Worm (Caenorhabditis elegans) whole organism, early embryonic: ENCODE data around the gene F46G10.1.

ENCODE experiments used
- B0310.2 ChIP-seq: sonication (generic microtip); optimal IDR thresholded peaks from 2 replicates; lab custom pipeline; 2016; ENCODE audit warnings: mild to moderate bottlenecking, missing genetic modification characterization, missing compliant biosample characterization
- F13C5.2 ChIP-seq: sonication (generic microtip); optimal IDR thresholded peaks from 2 replicates; lab custom pipeline; 2017; ENCODE audit warnings: mild to moderate bottlenecking, missing genetic modification characterization, inconsistent platforms, missing compliant biosample characterization
- aly-1 ChIP-seq: sonication (generic microtip); optimal IDR thresholded peaks from 2 replicates; lab custom pipeline; 2016; ENCODE audit warnings: missing genetic modification characterization, missing compliant biosample characterization
- ama-1 ChIP-seq: fragments of 150-350 bp; optimal IDR thresholded peaks from 2 replicates; lab custom pipeline; 2014
- ceh-13 ChIP-seq: fragments of 200-800 bp; sonication (Bioruptor generic); optimal IDR thresholded peaks from 2 replicates; lab custom pipeline; 2018; ENCODE audit warnings: mild to moderate bottlenecking, missing genetic modification characterization, missing compliant biosample characterization
- ceh-36 ChIP-seq: sonication (generic microtip); optimal IDR thresholded peaks from 2 replicates; lab custom pipeline; 2016; ENCODE audit warnings: missing genetic modification characterization, inconsistent platforms, missing compliant biosample characterization
- ets-7 ChIP-seq: sonication (generic microtip); optimal IDR thresholded peaks from 2 replicates; lab custom pipeline; 2016; ENCODE audit warnings: missing genotype, missing genetic modification characterization, missing compliant biosample characterization
- flt-1 ChIP-seq: fragments of 200-800 bp; sonication (Bioruptor generic); IDR thresholded peaks from 2 replicates; pipeline ENCODE4 v1.3.6; 2022; ENCODE audit warnings: missing genetic modification characterization, missing compliant biosample characterization
- hmbx-1 ChIP-seq: sonication (generic microtip); optimal IDR thresholded peaks from 2 replicates; lab custom pipeline; 2016; ENCODE audit warnings: mild to moderate bottlenecking, missing genetic modification characterization, missing compliant biosample characterization
- hmg-4 ChIP-seq: fragments of 200-800 bp; sonication (Bioruptor generic); optimal IDR thresholded peaks from 2 replicates; lab custom pipeline; 2018; ENCODE audit warnings: mild to moderate bottlenecking, missing genetic modification characterization, missing compliant biosample characterization
- hnd-1 ChIP-seq: sonication (generic microtip); optimal IDR thresholded peaks from 2 replicates; lab custom pipeline; 2016; ENCODE audit warnings: missing genetic modification characterization, missing compliant biosample characterization
- pes-1 ChIP-seq: fragments of 200-800 bp; sonication (Bioruptor generic); IDR thresholded peaks from 2 replicates; pipeline ENCODE4 v1.3.6; 2022; ENCODE audit warnings: missing genetic modification reagents, missing genetic modification characterization, missing compliant biosample characterization
- scrt-1 ChIP-seq: fragments of 200-800 bp; sonication (Bioruptor generic); IDR thresholded peaks from 2 replicates; pipeline ENCODE4 v1.3.6; 2022; ENCODE audit warnings: missing genetic modification characterization, missing compliant biosample characterization
- sea-1 ChIP-seq: fragments of 200-800 bp; sonication (Bioruptor generic); conservative IDR thresholded peaks from 2 replicates; pipeline ENCODE4 v1.3.6; 2022; ENCODE audit warnings: missing genetic modification characterization, missing compliant biosample characterization
- tbx-11 ChIP-seq: fragments of 200-800 bp; sonication (Bioruptor generic); IDR thresholded peaks from 2 replicates; pipeline ENCODE4 v1.3.6; 2022; ENCODE audit warnings: missing genetic modification characterization, missing compliant biosample characterization
- tbx-37 ChIP-seq: fragments of 200-800 bp; sonication (Bioruptor generic); conservative IDR thresholded peaks from 2 replicates; pipeline ENCODE4 v1.3.6; 2022; ENCODE audit warnings: missing genetic modification reagents, missing genetic modification characterization, missing compliant biosample characterization
- tra-4 ChIP-seq: sonication (generic microtip); optimal IDR thresholded peaks from 2 replicates; lab custom pipeline; 2017; ENCODE audit warnings: missing genetic modification characterization, missing compliant biosample characterization

F46G10.1 gene

DNA sequence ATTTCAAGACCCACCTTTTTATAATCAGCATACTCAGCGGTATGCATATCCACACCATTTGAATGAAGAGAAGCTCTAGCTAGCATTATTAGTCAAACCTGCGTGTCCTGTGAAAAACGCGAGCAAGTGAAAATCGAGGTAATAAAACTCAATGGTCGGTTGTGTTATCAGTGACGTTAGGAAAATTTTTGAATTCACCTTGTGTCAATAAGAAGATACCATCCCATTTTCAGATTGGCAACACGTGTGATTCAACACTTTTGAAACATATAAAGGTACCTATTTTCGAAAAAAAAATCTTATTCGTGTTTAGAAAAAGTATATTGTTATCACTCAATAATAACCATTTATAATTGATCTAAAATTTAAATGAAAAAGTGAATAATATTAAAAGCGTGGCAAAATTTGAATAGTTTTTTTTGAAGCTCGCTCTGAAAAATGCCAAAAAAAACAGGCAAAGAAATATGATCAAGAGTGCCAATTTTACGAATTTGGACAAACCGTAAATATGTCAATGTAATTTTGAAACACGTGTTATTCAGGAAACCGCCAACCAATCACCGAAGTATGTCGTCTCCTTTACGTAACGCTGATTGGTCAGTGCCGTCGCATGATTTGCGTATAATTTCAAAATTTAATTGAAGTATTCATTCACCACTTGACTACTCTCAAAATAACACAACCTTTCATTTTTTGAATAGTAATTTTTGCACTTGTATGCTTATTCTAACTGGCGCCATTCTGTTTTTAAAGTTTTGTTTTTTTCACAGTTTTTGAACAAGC is at the start of gene F46G10.1:
Gene F46G10.1, minus strand, starts transcription at position 115 of the 783 bp plus-strand sequence.
- TF ChIP-seq sea-1, result no peak
- no peak for TF ChIP-seq B0310.2 (tag; lab: Kevin White, UChicago)
- TF ChIP-seq aly-1 (tag; lab: Kevin White, UChicago), result no peak
- no peak for TF ChIP-seq tra-4 (tag; lab: Kevin White, UChicago)
- TF ChIP-seq scrt-1 (GFP tag; lab: Robert Waterston, UW), result no peak
- no peak for TF ChIP-seq ceh-36 (tag; lab: Kevin White, UChicago)

DNA sequence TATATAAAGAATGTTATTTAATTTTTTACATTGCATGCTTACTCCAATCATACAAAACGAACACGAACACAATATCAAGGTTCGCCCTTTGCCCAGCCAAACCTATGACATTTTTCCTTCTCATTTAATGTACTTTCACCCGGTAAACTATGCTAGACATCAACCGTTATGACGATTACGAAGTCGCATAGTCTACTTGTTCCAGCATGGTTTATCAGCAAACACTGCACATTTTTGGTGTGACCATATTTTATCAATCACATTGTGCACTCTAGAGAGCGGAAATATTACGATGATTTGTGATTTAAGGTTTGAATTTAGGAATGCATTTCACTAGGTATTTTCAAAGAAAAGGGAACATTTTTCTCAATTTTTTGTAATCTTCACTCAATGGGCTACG is 49.1 kb upstream of the F46G10.1 start:
- TF ChIP-seq hnd-1 (no peak), B0310.2 (tag; lab: Kevin White, UChicago) (no peak), F13C5.2 (tag; lab: Kevin White, UChicago) (no peak), ama-1 (no peak), aly-1 (tag; lab: Kevin White, UChicago) (no peak), flt-1 (GFP tag; lab: Robert Waterston, UW) (no peak), tbx-37 (GFP tag; lab: Robert Waterston, UW) (no peak), tbx-11 (GFP tag; lab: Robert Waterston, UW) (no peak)

DNA sequence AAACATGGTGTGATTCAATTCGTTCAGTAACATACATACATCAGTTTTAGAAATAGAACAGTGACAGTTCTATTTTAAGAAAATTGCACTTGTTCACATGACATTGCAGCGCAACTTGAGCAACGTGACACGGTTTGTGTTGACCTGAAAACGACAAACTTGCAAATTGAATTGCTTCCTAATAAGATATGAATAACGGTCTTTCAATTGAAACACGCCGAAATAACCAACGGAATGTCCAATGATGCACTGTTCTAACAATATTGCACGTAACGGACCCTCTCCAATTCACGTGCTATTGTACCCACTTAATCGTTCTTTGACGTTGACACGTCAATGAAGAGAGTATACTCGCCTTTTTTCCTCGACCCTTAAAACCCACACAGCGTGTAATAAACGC is 48.2 kb upstream of the F46G10.1 start:
- no peak for TF ChIP-seq scrt-1 (GFP tag; lab: Robert Waterston, UW)
- TF ChIP-seq ets-7, result no peak
- no peak for TF ChIP-seq pes-1 (GFP tag; lab: Robert Waterston, UW)
- TF ChIP-seq tra-4 (tag; lab: Kevin White, UChicago), result no peak
- no peak for TF ChIP-seq tbx-11 (GFP tag; lab: Robert Waterston, UW)
- no peak for TF ChIP-seq aly-1 (tag; lab: Kevin White, UChicago)
- TF ChIP-seq B0310.2 (tag; lab: Kevin White, UChicago), result no peak

DNA sequence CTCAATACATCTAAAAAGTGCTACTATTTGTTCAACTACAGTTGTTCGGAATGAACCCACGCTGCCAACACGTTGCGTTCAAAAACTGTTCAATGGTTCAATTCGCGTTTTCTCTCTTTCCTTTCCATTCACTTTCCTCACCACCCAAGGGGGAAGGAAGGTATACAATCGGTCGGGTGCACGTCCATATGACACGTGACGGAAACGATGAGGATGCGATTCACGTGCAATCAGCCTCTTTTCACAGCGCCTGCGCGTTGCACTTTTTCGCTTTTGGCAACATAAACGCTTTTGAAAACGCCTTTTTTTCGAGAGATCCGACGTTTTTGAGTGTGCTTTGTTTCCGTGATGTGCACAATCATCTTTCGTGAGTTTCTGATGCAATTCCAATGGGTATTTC is 47.0 kb upstream of the F46G10.1 start:
- TF ChIP-seq hnd-1, result no peak
- TF ChIP-seq ets-7, result no peak
- TF ChIP-seq F13C5.2 (tag; lab: Kevin White, UChicago), result no peak
- TF ChIP-seq scrt-1 (GFP tag; lab: Robert Waterston, UW), result no peak
- TF ChIP-seq tbx-11 (GFP tag; lab: Robert Waterston, UW), result no peak
- TF ChIP-seq pes-1 (GFP tag; lab: Robert Waterston, UW), result no peak
- no peak for TF ChIP-seq ama-1
- TF ChIP-seq hmbx-1 (tag; lab: Kevin White, UChicago), result no peak
- no peak for TF ChIP-seq hmg-4 (GFP tag; lab: Kevin White, UChicago)
- no peak for TF ChIP-seq tbx-37 (GFP tag; lab: Robert Waterston, UW)
- TF ChIP-seq sea-1, result no peak
- TF ChIP-seq ceh-36 (tag; lab: Kevin White, UChicago), result no peak
- TF ChIP-seq ceh-13 (GFP tag; lab: Kevin White, UChicago), result no peak
- TF ChIP-seq B0310.2 (tag; lab: Kevin White, UChicago), result no peak
- no peak for TF ChIP-seq aly-1 (tag; lab: Kevin White, UChicago)
- TF ChIP-seq tra-4 (tag; lab: Kevin White, UChicago), result no peak
- TF ChIP-seq flt-1 (GFP tag; lab: Robert Waterston, UW), result no peak

DNA sequence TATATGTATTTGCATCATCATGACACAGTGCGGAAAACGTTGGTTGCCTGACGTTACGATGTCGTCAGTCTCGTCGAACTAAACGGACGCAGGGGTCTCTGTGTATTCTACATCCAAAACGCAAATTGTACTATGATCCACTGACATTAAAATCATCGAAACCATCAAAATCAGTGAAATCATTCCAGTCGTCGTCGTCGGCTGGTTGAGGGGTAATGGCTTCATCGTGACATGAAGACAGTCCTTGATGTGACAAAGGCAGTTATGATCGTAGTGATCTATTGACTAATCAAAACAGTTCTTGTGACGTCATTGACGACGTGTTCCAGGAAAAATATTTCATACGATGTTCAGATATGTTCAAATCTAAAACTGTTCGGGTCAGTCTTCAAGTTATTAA is 46.1 kb upstream of the F46G10.1 start:
- TF ChIP-seq F13C5.2 (tag; lab: Kevin White, UChicago) (no peak), pes-1 (GFP tag; lab: Robert Waterston, UW) (no peak)

DNA sequence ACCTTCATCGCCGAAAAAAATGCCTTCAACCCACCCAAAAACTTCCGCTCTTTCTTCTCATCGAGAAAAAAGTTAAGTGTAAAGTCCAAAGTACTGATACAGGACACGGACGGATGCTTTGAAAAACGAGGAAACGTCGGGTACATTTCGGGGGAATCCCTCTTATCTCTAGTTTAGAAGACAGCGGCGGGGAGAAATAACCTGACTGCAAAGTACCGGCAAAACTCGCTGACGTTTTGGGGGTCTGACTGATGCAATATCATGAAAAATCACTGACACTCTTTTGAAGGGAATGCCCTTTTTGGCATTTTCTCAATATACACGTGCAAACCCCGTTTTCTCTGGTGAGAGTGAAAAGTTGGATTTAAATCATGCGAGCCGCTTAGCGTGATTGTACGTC is 44.9 kb upstream of the F46G10.1 start:
- TF ChIP-seq tra-4 (tag; lab: Kevin White, UChicago) (no peak), tbx-11 (GFP tag; lab: Robert Waterston, UW) (no peak), aly-1 (tag; lab: Kevin White, UChicago) (no peak), ets-7 (no peak), ceh-13 (GFP tag; lab: Kevin White, UChicago) (no peak), scrt-1 (GFP tag; lab: Robert Waterston, UW) (no peak), hmg-4 (GFP tag; lab: Kevin White, UChicago) (no peak), ama-1 (no peak), pes-1 (GFP tag; lab: Robert Waterston, UW) (no peak), tbx-37 (GFP tag; lab: Robert Waterston, UW) (no peak), F13C5.2 (tag; lab: Kevin White, UChicago) (no peak)

DNA sequence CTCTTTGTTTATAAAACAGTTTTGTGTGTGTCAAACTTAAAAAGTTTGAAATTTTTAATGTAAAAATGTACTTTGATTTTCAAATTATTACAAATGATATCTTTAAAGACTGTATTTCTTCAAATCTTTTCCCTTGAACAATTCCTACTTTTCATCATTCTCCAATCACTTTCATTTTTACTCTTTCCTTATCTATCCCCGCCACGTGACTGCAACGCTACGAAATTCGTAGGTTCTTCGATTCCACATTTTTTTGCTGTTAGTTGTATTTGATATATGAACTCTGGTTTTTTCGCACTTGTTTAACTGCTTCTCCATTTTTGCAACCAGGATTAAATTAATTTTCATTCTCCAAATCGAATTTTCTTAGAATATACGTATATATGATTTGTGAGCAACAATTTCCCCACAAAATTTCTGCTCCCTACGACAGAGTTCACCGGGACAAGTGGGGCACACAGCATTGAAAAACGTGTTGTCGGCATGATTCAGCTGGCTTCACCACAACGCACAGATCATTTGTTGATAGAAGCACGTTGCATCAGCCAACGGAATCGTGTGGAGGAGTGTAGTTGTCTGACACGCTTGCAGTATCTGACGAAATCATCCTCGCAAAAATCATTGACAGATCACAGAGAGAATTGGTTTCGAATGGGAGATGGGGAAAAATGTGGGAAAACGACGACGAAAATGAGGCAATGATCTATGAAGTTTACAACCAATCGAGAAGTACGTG is 43.3 kb upstream of the F46G10.1 start:
- TF ChIP-seq hmbx-1 (tag; lab: Kevin White, UChicago) (no peak), sea-1 (no peak), tra-4 (tag; lab: Kevin White, UChicago) (no peak), hmg-4 (GFP tag; lab: Kevin White, UChicago) (no peak), scrt-1 (GFP tag; lab: Robert Waterston, UW) (no peak), ets-7 (no peak), hnd-1 (no peak), B0310.2 (tag; lab: Kevin White, UChicago) (no peak), flt-1 (GFP tag; lab: Robert Waterston, UW) (no peak)
